Worm (Caenorhabditis elegans) whole organism, late embryonic: ENCODE measurements around the gene srxa-9.
A peak's percentile ranks its signal among the peaks of the same experiment; 100 is the strongest.

Experiments used
- C08G9.2 ChIP-seq: sonication (generic microtip); optimal IDR thresholded peaks from 2 replicates; lab custom pipeline; 2016; ENCODE audit warnings: mild to moderate bottlenecking, missing genetic modification characterization, moderate library complexity, missing compliant biosample characterization
- C38D4.7 ChIP-seq: fragments of 200-800 bp; sonication (Bioruptor generic); optimal IDR thresholded peaks from 2 replicates; lab custom pipeline; 2018; ENCODE audit warnings: mild to moderate bottlenecking, missing genetic modification characterization, moderate library complexity, missing compliant biosample characterization
- K02D7.2 ChIP-seq: sonication (generic microtip); optimal IDR thresholded peaks from 2 replicates; lab custom pipeline; 2017; ENCODE audit warnings: mild to moderate bottlenecking, missing genetic modification characterization, missing compliant biosample characterization
- K09A11.1 ChIP-seq: sonication (generic microtip); optimal IDR thresholded peaks from 2 replicates; lab custom pipeline; 2017; ENCODE audit warnings: antibody characterized with exemption, mild to moderate bottlenecking, missing genetic modification characterization, missing compliant biosample characterization; ENCODE audit not compliant: insufficient read depth
- Y22D7AL.16 ChIP-seq: sonication (generic microtip); optimal IDR thresholded peaks from 2 replicates; lab custom pipeline; 2016; ENCODE audit warnings: missing genetic modification characterization, missing compliant biosample characterization
- ama-1 ChIP-seq: fragments of 150-350 bp; optimal IDR thresholded peaks from 2 replicates; lab custom pipeline; 2014
- ceh-14 ChIP-seq: sonication (generic microtip); optimal IDR thresholded peaks from 2 replicates; lab custom pipeline; 2016; ENCODE audit warnings: missing genotype, missing genetic modification characterization, missing compliant biosample characterization
- ceh-19 ChIP-seq: fragments of 200-800 bp; sonication (Bioruptor generic); optimal IDR thresholded peaks from 2 replicates; lab custom pipeline; 2018; ENCODE audit warnings: mild to moderate bottlenecking, missing genetic modification characterization, missing compliant biosample characterization
- ceh-30 ChIP-seq: fragments of 150-350 bp; optimal IDR thresholded peaks from 2 replicates; lab custom pipeline; 2014; ENCODE audit warnings: missing biosample characterization, missing genetic modification characterization
- ceh-31 ChIP-seq: sonication (generic microtip); optimal IDR thresholded peaks from 2 replicates; lab custom pipeline; 2016; ENCODE audit warnings: missing genetic modification characterization, missing compliant biosample characterization
- ceh-34 ChIP-seq: sonication (generic microtip); optimal IDR thresholded peaks from 2 replicates; lab custom pipeline; 2016; ENCODE audit warnings: mild to moderate bottlenecking, missing genetic modification characterization, missing compliant biosample characterization
- ceh-45 ChIP-seq: fragments of 200-800 bp; sonication (Bioruptor generic); IDR thresholded peaks from 2 replicates; pipeline ENCODE4 v1.3.6; 2022; ENCODE audit warnings: missing genetic modification reagents, missing genetic modification characterization, missing compliant biosample characterization
- ceh-9 ChIP-seq: sonication (generic microtip); optimal IDR thresholded peaks from 2 replicates; lab custom pipeline; 2016; ENCODE audit warnings: mild to moderate bottlenecking, missing genetic modification characterization, inconsistent platforms, missing compliant biosample characterization
- elt-2 ChIP-seq: sonication (generic microtip); optimal IDR thresholded peaks from 2 replicates; lab custom pipeline; 2016; ENCODE audit warnings: missing genetic modification reagents, missing genetic modification characterization, missing compliant biosample characterization
- elt-4 ChIP-seq: sonication (generic microtip); optimal IDR thresholded peaks from 2 replicates; lab custom pipeline; 2016; ENCODE audit warnings: missing genetic modification characterization, missing compliant biosample characterization
- eyg-1 ChIP-seq: sonication (generic microtip); optimal IDR thresholded peaks from 2 replicates; lab custom pipeline; 2016; ENCODE audit warnings: missing genotype, missing genetic modification characterization, missing compliant biosample characterization
- fax-1 ChIP-seq: sonication (generic microtip); optimal IDR thresholded peaks from 2 replicates; lab custom pipeline; 2016; ENCODE audit warnings: missing genotype, missing genetic modification characterization, missing compliant biosample characterization
- fkh-10 ChIP-seq: fragments of 150-350 bp; optimal IDR thresholded peaks from 2 replicates; lab custom pipeline; 2014; ENCODE audit warnings: missing biosample characterization, missing genetic modification reagents, missing genetic modification characterization
- fkh-6 ChIP-seq: sonication (generic microtip); optimal IDR thresholded peaks from 2 replicates; lab custom pipeline; 2016; ENCODE audit warnings: missing genetic modification characterization, missing compliant biosample characterization
- gmeb-2 ChIP-seq: sonication (generic microtip); optimal IDR thresholded peaks from 2 replicates; lab custom pipeline; 2016; ENCODE audit warnings: missing genetic modification characterization, inconsistent platforms, missing compliant biosample characterization
- hlh-30 ChIP-seq: sonication (generic microtip); optimal IDR thresholded peaks from 2 replicates; lab custom pipeline; 2017; ENCODE audit warnings: antibody characterized with exemption, missing genetic modification characterization, missing compliant biosample characterization; ENCODE audit not compliant: insufficient read depth
- lin-11 ChIP-seq: fragments of 200-800 bp; sonication (Bioruptor generic); optimal IDR thresholded peaks from 2 replicates; lab custom pipeline; 2018; ENCODE audit warnings: mild to moderate bottlenecking, missing genetic modification characterization, missing compliant biosample characterization
- madf-2 ChIP-seq: sonication (generic microtip); optimal IDR thresholded peaks from 2 replicates; lab custom pipeline; 2017; ENCODE audit warnings: missing genetic modification characterization, missing compliant biosample characterization
- mec-3 ChIP-seq: sonication (generic microtip); optimal IDR thresholded peaks from 2 replicates; lab custom pipeline; 2016; ENCODE audit warnings: borderline replicate concordance, missing genetic modification characterization, missing compliant biosample characterization
- nfya-1 ChIP-seq: sonication (generic microtip); optimal IDR thresholded peaks from 2 replicates; lab custom pipeline; 2017; ENCODE audit warnings: missing genetic modification characterization, mild to moderate bottlenecking, missing compliant biosample characterization, antibody characterized with exemption, moderate library complexity
- nhr-11 ChIP-seq: fragments of 150-350 bp; optimal IDR thresholded peaks from 2 replicates; lab custom pipeline; 2014; ENCODE audit warnings: missing biosample characterization, missing genetic modification characterization
- nhr-232 ChIP-seq: sonication (generic microtip); optimal IDR thresholded peaks from 2 replicates; lab custom pipeline; 2016; ENCODE audit warnings: missing genetic modification characterization, missing compliant biosample characterization
- npax-4 ChIP-seq: sonication (generic microtip); optimal IDR thresholded peaks from 2 replicates; lab custom pipeline; 2016; ENCODE audit warnings: missing genetic modification characterization, missing compliant biosample characterization
- odd-2 ChIP-seq: sonication (generic microtip); optimal IDR thresholded peaks from 2 replicates; lab custom pipeline; 2017; ENCODE audit warnings: antibody characterized with exemption, mild to moderate bottlenecking, missing genetic modification characterization, missing compliant biosample characterization
- pag-3 ChIP-seq: sonication (generic microtip); optimal IDR thresholded peaks from 2 replicates; lab custom pipeline; 2016; ENCODE audit warnings: missing compliant biosample characterization, missing genetic modification characterization, borderline replicate concordance
- pat-9 ChIP-seq: fragments of 200-800 bp; sonication (Bioruptor generic); optimal IDR thresholded peaks from 2 replicates; lab custom pipeline; 2018; ENCODE audit warnings: mild to moderate bottlenecking, missing genetic modification characterization, moderate library complexity, missing compliant biosample characterization
- pha-2 ChIP-seq: sonication (generic microtip); optimal IDR thresholded peaks from 2 replicates; lab custom pipeline; 2017; ENCODE audit warnings: mild to moderate bottlenecking, missing genetic modification characterization, missing compliant biosample characterization
- pqm-1 ChIP-seq: sonication (generic microtip); optimal IDR thresholded peaks from 2 replicates; lab custom pipeline; 2016; ENCODE audit warnings: missing genetic modification characterization, missing compliant biosample characterization
- pros-1 ChIP-seq: fragments of 150-350 bp; optimal IDR thresholded peaks from 2 replicates; lab custom pipeline; 2014; ENCODE audit warnings: missing biosample characterization, missing genetic modification reagents, missing genetic modification characterization
- ref-2 ChIP-seq: sonication (generic microtip); optimal IDR thresholded peaks from 2 replicates; lab custom pipeline; 2016; ENCODE audit warnings: missing genetic modification characterization, missing compliant biosample characterization
- sdc-2 ChIP-seq: sonication (generic microtip); optimal IDR thresholded peaks from 2 replicates; lab custom pipeline; 2016; ENCODE audit warnings: missing genotype, missing genetic modification characterization, missing compliant biosample characterization
- sox-4 ChIP-seq: sonication (generic microtip); optimal IDR thresholded peaks from 2 replicates; lab custom pipeline; 2017; ENCODE audit warnings: mild to moderate bottlenecking, missing genetic modification characterization, inconsistent platforms, missing compliant biosample characterization
- syd-9 ChIP-seq: sonication (generic microtip); optimal IDR thresholded peaks from 2 replicates; lab custom pipeline; 2016; ENCODE audit warnings: mild to moderate bottlenecking, missing genetic modification characterization, moderate library complexity, missing compliant biosample characterization
- tbx-2 ChIP-seq: sonication (generic microtip); optimal IDR thresholded peaks from 2 replicates; lab custom pipeline; 2016; ENCODE audit warnings: missing genetic modification characterization, missing compliant biosample characterization
- tbx-7 ChIP-seq: sonication (generic microtip); optimal IDR thresholded peaks from 2 replicates; lab custom pipeline; 2016; ENCODE audit warnings: missing genotype, missing genetic modification characterization, missing compliant biosample characterization
- unc-55 ChIP-seq: sonication (generic microtip); optimal IDR thresholded peaks from 2 replicates; lab custom pipeline; 2017; ENCODE audit warnings: missing biosample characterization, missing genetic modification reagents, missing genetic modification characterization

The srxa-9 gene

DNA sequence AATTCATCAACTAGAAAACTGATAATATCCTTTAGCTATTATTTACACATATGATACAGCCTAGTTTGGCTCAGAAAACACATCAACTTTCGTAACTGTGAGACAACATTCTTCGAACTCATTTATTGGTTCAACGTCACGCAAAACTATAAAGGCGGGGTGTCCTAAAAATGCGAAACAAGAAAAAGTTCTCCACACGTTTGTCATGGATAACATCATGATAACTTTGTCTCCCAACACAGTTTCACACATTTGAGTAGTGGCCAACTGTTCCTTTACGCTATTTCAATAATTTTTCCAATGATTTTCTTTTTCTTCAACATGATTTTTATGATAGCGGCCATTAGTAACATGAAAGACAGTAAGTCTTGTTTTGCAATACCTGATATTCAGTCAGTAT lies at the start of gene srxa-9:
Gene srxa-9, plus strand, starts transcription at position 301 of the 400 bp plus-strand sequence.
- TF ChIP-seq elt-2 (tag; lab: Kevin White, UChicago) (no peak), unc-55 (GFP tag; lab: Kevin White, UChicago) (no peak), sdc-2 (tag; lab: Kevin White, UChicago) (no peak)

DNA sequence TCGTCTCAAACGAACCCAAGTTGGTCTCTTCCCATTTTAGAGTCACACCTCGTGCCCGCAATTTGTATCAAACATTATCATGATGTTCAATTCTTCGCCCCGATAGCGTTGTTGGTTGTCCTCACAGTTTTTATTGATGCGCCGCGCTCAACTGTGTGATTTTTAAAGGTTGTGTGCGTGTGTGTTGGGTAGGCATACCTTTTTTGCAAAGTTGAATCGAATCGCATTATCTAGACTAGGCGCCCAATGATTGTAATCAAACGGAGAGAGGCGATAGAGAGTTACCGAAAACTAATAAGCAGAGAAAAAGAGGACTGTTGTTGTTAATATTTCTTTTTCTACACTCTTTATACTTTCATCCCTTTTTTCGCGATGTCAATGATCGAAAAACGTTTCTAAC lies 46.6 kb upstream of the srxa-9 start:
- TF ChIP-seq ref-2 (tag; lab: Kevin White, UChicago), result no peak

DNA sequence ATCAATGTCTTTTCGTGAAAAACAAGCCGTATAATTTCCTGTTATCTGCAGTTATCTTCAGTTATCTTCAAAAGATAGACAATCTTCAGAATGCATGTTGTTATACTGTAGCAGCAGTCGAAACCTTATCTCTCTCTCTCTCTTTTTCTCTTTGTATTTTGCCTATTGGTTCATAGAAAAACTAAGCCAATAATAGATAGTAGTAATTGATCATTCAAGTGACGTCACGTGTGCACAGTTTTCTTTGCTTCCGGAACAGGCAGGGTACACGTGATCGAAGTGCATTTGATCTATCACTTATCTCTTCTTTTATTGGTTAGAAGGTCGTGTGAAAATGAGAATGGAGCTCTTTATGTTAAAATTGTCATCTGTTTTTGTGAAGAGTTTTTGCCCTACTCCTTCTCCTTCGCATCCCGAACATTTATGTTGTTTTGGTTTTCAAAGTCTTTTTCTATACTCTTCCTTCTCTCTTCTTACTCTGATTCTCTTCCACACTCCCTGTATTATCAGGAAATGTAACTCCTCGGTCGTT lies 42.2 kb upstream of the srxa-9 start:
- TF ChIP-seq elt-2 (tag; lab: Kevin White, UChicago), result peak; percentile 66
- peak; percentile 33 for TF ChIP-seq hlh-30 (tag; lab: Kevin White, UChicago)
- no peak for TF ChIP-seq ceh-45 (GFP tag; lab: Robert Waterston, UW)
- TF ChIP-seq ceh-30 (tag; lab: Kevin White, UChicago), result no peak
- TF ChIP-seq, all 69 proteins: peak for 2

DNA sequence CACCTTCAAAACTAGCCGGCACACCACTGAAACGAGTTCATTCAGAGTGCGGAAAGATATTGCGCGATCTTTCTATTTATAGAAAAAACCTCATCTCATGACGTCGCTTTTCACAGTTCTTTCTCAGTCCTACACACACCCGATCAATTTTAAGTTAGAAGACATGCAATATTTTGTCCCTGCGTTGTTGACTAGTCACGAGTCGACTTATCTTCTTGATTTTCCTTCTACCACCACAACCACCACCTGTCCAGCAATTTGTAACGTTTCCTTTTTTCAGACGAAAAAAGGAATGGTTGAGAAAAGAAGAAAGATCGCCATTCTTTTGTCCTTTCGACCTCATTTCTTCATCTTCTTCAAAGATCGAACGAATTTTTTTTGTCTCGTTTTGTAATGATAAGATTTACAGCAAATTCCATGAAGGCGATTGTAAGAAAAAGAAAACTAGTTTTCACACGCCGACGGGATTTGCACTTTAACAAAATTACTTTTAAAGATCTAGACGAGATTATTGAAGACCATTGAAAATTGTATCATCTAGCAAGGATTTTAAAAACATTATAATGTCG lies 40.6 kb upstream of the srxa-9 start:
- TF ChIP-seq ceh-14 (tag; lab: Kevin White, UChicago) (no peak), ceh-9 (tag; lab: Kevin White, UChicago) (no peak), K02D7.2 (no peak), sox-4 (no peak), madf-2 (tag; lab: Kevin White, UChicago) (no peak), tbx-2 (tag; lab: Kevin White, UChicago) (no peak), nhr-11 (tag; lab: Kevin White, UChicago) (no peak), ceh-34 (no peak), C38D4.7 (GFP tag; lab: Kevin White, UChicago) (no peak), ama-1 (lab: Kevin White, UChicago) (no peak), ceh-45 (GFP tag; lab: Robert Waterston, UW) (no peak), nhr-232 (tag; lab: Kevin White, UChicago) (no peak), elt-4 (tag; lab: Kevin White, UChicago) (no peak)

DNA sequence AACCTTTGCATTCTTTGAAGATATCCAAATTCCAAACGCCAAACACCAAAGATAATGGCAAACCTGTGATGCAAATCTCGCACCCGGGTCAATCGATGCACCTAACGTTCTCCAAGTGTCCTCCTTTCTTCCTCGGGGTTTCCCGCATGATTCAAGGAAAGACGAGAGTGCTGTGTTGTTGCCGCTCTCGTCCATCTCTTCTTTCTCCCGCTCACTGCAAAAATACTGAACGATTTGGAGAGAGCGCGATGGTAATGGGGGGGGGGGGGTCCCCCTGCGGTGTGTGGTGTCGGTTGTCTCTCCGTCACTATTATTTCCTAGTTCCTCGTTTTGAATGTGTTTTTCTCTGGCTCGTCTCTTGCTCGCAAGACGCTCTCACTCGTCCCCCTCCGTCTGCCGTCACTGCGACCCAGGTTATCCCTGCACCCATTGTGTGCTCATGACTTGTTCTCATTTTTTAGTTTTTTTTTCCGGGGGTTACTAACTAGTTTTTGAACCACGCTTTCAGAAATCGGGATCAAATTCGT lies 39.4 kb upstream of the srxa-9 start:
- TF ChIP-seq lin-11 (tag; lab: Kevin White, UChicago) (no peak), pat-9 (peak; percentile 17), ceh-19 (GFP tag; lab: Kevin White, UChicago) (peak; percentile 83), hlh-30 (tag; lab: Kevin White, UChicago) (peak; percentile 85), ceh-31 (tag; lab: Kevin White, UChicago) (peak; percentile 97), tbx-2 (tag; lab: Kevin White, UChicago) (peak; percentile 94), pqm-1 (tag; lab: Kevin White, UChicago) (no peak), mec-3 (tag; lab: Kevin White, UChicago) (no peak), nfya-1 (peak; percentile 82), fkh-10 (GFP tag; lab: Kevin White, UChicago) (no peak), gmeb-2 (peak; percentile 26), fkh-6 (tag; lab: Kevin White, UChicago) (no peak), ceh-34 (peak; percentile 97), eyg-1 (no peak), ama-1 (lab: Kevin White, UChicago) (no peak), tbx-7 (tag; lab: Kevin White, UChicago) (no peak), syd-9 (tag; lab: Kevin White, UChicago) (peak; percentile 58), C08G9.2 (tag; lab: Kevin White, UChicago) (no peak), fax-1 (tag; lab: Kevin White, UChicago) (peak; percentile 14), K09A11.1 (peak; percentile 59), elt-2 (tag; lab: Kevin White, UChicago) (peak; percentile 59), pha-2 (peak; percentile 50), unc-55 (GFP tag; lab: Kevin White, UChicago) (peak; percentile 63), npax-4 (tag; lab: Kevin White, UChicago) (no peak), odd-2 (tag; lab: Kevin White, UChicago) (no peak), ref-2 (tag; lab: Kevin White, UChicago) (peak; percentile 84), Y22D7AL.16 (tag; lab: Kevin White, UChicago) (no peak), pag-3 (tag; lab: Kevin White, UChicago) (no peak), pros-1 (peak; percentile 75), nhr-11 (tag; lab: Kevin White, UChicago) (no peak), sdc-2 (tag; lab: Kevin White, UChicago) (peak; percentile 86)
